Fruit fly (Drosophila melanogaster) whole organism, embryonic: ENCODE data around the gene Atu.

Experiments
- Blimp-1 ChIP-seq: fragments of 200-800 bp; sonication (Bioruptor generic); optimal IDR thresholded peaks from 3 replicates; lab custom pipeline; 2018; ENCODE audit warnings: missing biosample characterization, missing genetic modification characterization, mild to moderate bottlenecking, moderate library complexity, missing genetic modification reagents
- CG11723 ChIP-seq: fragments of 200-800 bp; sonication (Bioruptor generic); optimal IDR thresholded peaks from 2 replicates; lab custom pipeline; 2017; ENCODE audit warnings: missing biosample characterization, mild to moderate bottlenecking, missing genetic modification characterization
- CG12104 ChIP-seq: fragments of 200-800 bp; sonication (Bioruptor generic); optimal IDR thresholded peaks from 3 replicates; lab custom pipeline; 2016; ENCODE audit warnings: missing biosample characterization, missing genetic modification characterization
- CG12769 ChIP-seq: fragments of 200-800 bp; sonication (Bioruptor generic); optimal IDR thresholded peaks from 2 replicates; lab custom pipeline; 2019; ENCODE audit warnings: missing biosample characterization, mild to moderate bottlenecking, missing genetic modification characterization, moderate library complexity
- CG15601 ChIP-seq: fragments of 200-800 bp; sonication (Bioruptor generic); optimal IDR thresholded peaks from 3 replicates; lab custom pipeline; 2019; ENCODE audit warnings: missing biosample characterization, mild to moderate bottlenecking, missing genetic modification characterization, moderate library complexity
- CG1602 ChIP-seq: fragments of 200-800 bp; sonication (Bioruptor generic); optimal IDR thresholded peaks from 3 replicates; lab custom pipeline; 2016; ENCODE audit warnings: missing biosample characterization, missing genetic modification characterization
- CG1603 ChIP-seq: fragments of 200-800 bp; sonication (Bioruptor generic); optimal IDR thresholded peaks from 2 replicates; lab custom pipeline; 2019; ENCODE audit warnings: missing biosample characterization, mild to moderate bottlenecking, missing genetic modification characterization, moderate library complexity
- CG16779 ChIP-seq: fragments of 200-800 bp; sonication (Bioruptor generic); IDR thresholded peaks from 2 replicates; pipeline ENCODE4 v1.3.6; 2022; ENCODE audit warnings: missing biosample characterization, missing genetic modification characterization
- CG17186 ChIP-seq: fragments of 200-800 bp; sonication (Bioruptor generic); optimal IDR thresholded peaks from 3 replicates; lab custom pipeline; 2017; ENCODE audit warnings: missing biosample characterization, missing genetic modification reagents, missing genetic modification characterization
- CG17912 ChIP-seq: fragments of 200-800 bp; sonication (Bioruptor generic); optimal IDR thresholded peaks from 2 replicates; lab custom pipeline; 2018; ENCODE audit warnings: missing biosample characterization, mild to moderate bottlenecking, missing genetic modification characterization
- CG18619 ChIP-seq: fragments of 200-800 bp; sonication (Bioruptor generic); optimal IDR thresholded peaks from 3 replicates; lab custom pipeline; 2017; ENCODE audit warnings: missing biosample characterization, mild to moderate bottlenecking, missing genetic modification characterization
- CG2712 ChIP-seq: fragments of 200-800 bp; optimal IDR thresholded peaks from 3 replicates; lab custom pipeline; 2019; ENCODE audit warnings: missing biosample characterization, mild to moderate bottlenecking, missing genetic modification characterization, moderate library complexity
- CG2889 ChIP-seq: fragments of 200-800 bp; sonication (Bioruptor generic); IDR thresholded peaks from 3 replicates; pipeline ENCODE4 v1.3.6; 2022; ENCODE audit warnings: missing biosample characterization, missing genetic modification characterization
- CG3163 ChIP-seq: fragments of 200-800 bp; sonication (Bioruptor generic); optimal IDR thresholded peaks from 3 replicates; lab custom pipeline; 2016; ENCODE audit warnings: missing biosample characterization, missing genetic modification characterization
- CG33557 ChIP-seq: fragments of 200-800 bp; sonication (Bioruptor generic); optimal IDR thresholded peaks from 2 replicates; lab custom pipeline; 2019; ENCODE audit warnings: missing biosample characterization, mild to moderate bottlenecking, missing genetic modification characterization, moderate library complexity
- CG34422 ChIP-seq: fragments of 200-800 bp; sonication (Bioruptor generic); IDR thresholded peaks from 3 replicates; pipeline ENCODE4 v1.3.6; 2022; ENCODE audit warnings: missing biosample characterization, missing genetic modification characterization
- CG4282 ChIP-seq: fragments of 200-800 bp; sonication (Bioruptor generic); optimal IDR thresholded peaks from 2 replicates; lab custom pipeline; 2016; ENCODE audit warnings: missing biosample characterization, missing genetic modification characterization
- CG43689 ChIP-seq: fragments of 200-800 bp; sonication (Bioruptor generic); IDR thresholded peaks from 2 replicates; pipeline ENCODE4 v1.3.6; 2022; ENCODE audit warnings: missing biosample characterization, missing genetic modification characterization
- CG6654 ChIP-seq: fragments of 200-800 bp; sonication (Bioruptor generic); optimal IDR thresholded peaks from 2 replicates; lab custom pipeline; 2017; ENCODE audit warnings: missing biosample characterization, mild to moderate bottlenecking, missing genetic modification characterization
- CG7786 ChIP-seq: fragments of 200-800 bp; sonication (Bioruptor generic); optimal IDR thresholded peaks from 2 replicates; lab custom pipeline; 2016; ENCODE audit warnings: missing biosample characterization, missing genetic modification characterization
- CG9609 ChIP-seq: fragments of 200-800 bp; sonication (Bioruptor generic); optimal IDR thresholded peaks from 3 replicates; lab custom pipeline; 2016; ENCODE audit warnings: missing biosample characterization, missing genetic modification characterization
- CG9797 ChIP-seq: fragments of 200-800 bp; sonication (Bioruptor generic); optimal IDR thresholded peaks from 3 replicates; lab custom pipeline; 2018; ENCODE audit warnings: missing biosample characterization, mild to moderate bottlenecking, missing genetic modification characterization
- Dp ChIP-seq: fragments of 200-800 bp; sonication (Bioruptor generic); optimal IDR thresholded peaks from 2 replicates; lab custom pipeline; 2018; ENCODE audit warnings: missing biosample characterization, mild to moderate bottlenecking, missing genetic modification characterization, moderate library complexity
- Dref ChIP-seq: fragments of 200-800 bp; sonication (Bioruptor generic); IDR thresholded peaks from 2 replicates; pipeline ENCODE4 v1.3.6; 2022; ENCODE audit warnings: missing biosample characterization, missing genetic modification characterization
- Ets65A ChIP-seq: fragments of 200-800 bp; sonication (Bioruptor generic); peaks from one replicate; lab custom pipeline; 2016; ENCODE audit warnings: missing biosample characterization, missing genetic modification characterization
- HLH3B ChIP-seq: fragments of 200-800 bp; sonication (Bioruptor generic); IDR thresholded peaks from 2 replicates; pipeline ENCODE4 v1.3.6; 2022; ENCODE audit warnings: missing biosample characterization, missing genetic modification characterization
- HmgZ ChIP-seq: fragments of 200-800 bp; sonication (Bioruptor generic); optimal IDR thresholded peaks from 2 replicates; lab custom pipeline; 2018; ENCODE audit warnings: missing biosample characterization, mild to moderate bottlenecking, missing genetic modification characterization
- Lim3 ChIP-seq: fragments of 200-800 bp; sonication (Bioruptor generic); IDR thresholded peaks from 2 replicates; pipeline ENCODE4 v1.3.6; 2022; ENCODE audit warnings: missing biosample characterization, missing genetic modification characterization
- MESR4 ChIP-seq: fragments of 200-800 bp; sonication (Bioruptor generic); optimal IDR thresholded peaks from 2 replicates; lab custom pipeline; 2018; ENCODE audit warnings: missing biosample characterization, mild to moderate bottlenecking, missing genetic modification characterization, moderate library complexity
- Med ChIP-seq: fragments of 200-800 bp; sonication (Bioruptor generic); peaks from one replicate; lab custom pipeline; 2016; ENCODE audit warnings: missing biosample characterization, missing genetic modification characterization, mild to moderate bottlenecking, inconsistent platforms, moderate library complexity
- Myb ChIP-seq: fragments of 200-800 bp; sonication (Bioruptor generic); optimal IDR thresholded peaks from 2 replicates; lab custom pipeline; 2016; ENCODE audit warnings: missing biosample characterization, missing genetic modification characterization
- NC2α ChIP-seq: fragments of 200-800 bp; sonication (Bioruptor generic); optimal IDR thresholded peaks from 2 replicates; lab custom pipeline; 2016; ENCODE audit warnings: missing biosample characterization, missing genetic modification characterization
- Trl ChIP-seq, 3 experiments: fragments of >200 bp in 2 of 3; fragments of 200-800 bp in 1 of 3; sonication (Bioruptor generic) in 1 of 3; optimal IDR thresholded peaks; 2 replicates in 1 of 3; 3 replicates in 2 of 3; lab custom pipeline; 2016 to 2017; ENCODE audit warnings: missing biosample characterization in 1 of 3, missing genetic modification characterization in 1 of 3
- YL-1 ChIP-seq: fragments of 200-800 bp; sonication (Bioruptor generic); optimal IDR thresholded peaks from 3 replicates; lab custom pipeline; 2017; ENCODE audit warnings: missing biosample characterization, mild to moderate bottlenecking, missing genetic modification characterization
- btn ChIP-seq: fragments of 200-800 bp; sonication (Bioruptor generic); optimal IDR thresholded peaks from 2 replicates; lab custom pipeline; 2016; ENCODE audit warnings: missing biosample characterization, missing genetic modification characterization
- cg ChIP-seq: fragments of 200-800 bp; sonication (Bioruptor generic); optimal IDR thresholded peaks from 3 replicates; lab custom pipeline; 2019; ENCODE audit warnings: missing biosample characterization, mild to moderate bottlenecking, missing genetic modification characterization, moderate library complexity
- ci ChIP-seq: fragments of 200-800 bp; sonication (Bioruptor generic); IDR thresholded peaks from 3 replicates; pipeline ENCODE4 v1.3.6; 2022; ENCODE audit warnings: missing biosample characterization, missing genetic modification characterization
- dm ChIP-seq: fragments of 200-800 bp; sonication (Bioruptor generic); optimal IDR thresholded peaks from 3 replicates; lab custom pipeline; 2016; ENCODE audit warnings: missing biosample characterization, missing genetic modification characterization
- dysf ChIP-seq: fragments of 200-800 bp; sonication (Bioruptor generic); IDR thresholded peaks from 3 replicates; pipeline ENCODE4 v1.3.6; 2022; ENCODE audit warnings: missing biosample characterization, missing genetic modification characterization
- fd64A ChIP-seq: fragments of 200-800 bp; sonication (Bioruptor generic); optimal IDR thresholded peaks from 3 replicates; lab custom pipeline; 2018; ENCODE audit warnings: missing biosample characterization, mild to moderate bottlenecking, missing genetic modification characterization
- gfzf ChIP-seq: fragments of 200-800 bp; sonication (Bioruptor generic); optimal IDR thresholded peaks from 2 replicates; lab custom pipeline; 2016; ENCODE audit warnings: missing biosample characterization, mild to moderate bottlenecking, missing genetic modification characterization, moderate library complexity
- hth ChIP-seq: fragments of >200 bp; optimal IDR thresholded peaks from 2 replicates; lab custom pipeline; 2017; ENCODE audit warnings: inconsistent platforms
- jing ChIP-seq: fragments of 200-800 bp; sonication (Bioruptor generic); optimal IDR thresholded peaks from 2 replicates; lab custom pipeline; 2018; ENCODE audit warnings: missing biosample characterization, mild to moderate bottlenecking, missing genetic modification characterization
- pfk ChIP-seq: fragments of 200-800 bp; sonication (Bioruptor generic); optimal IDR thresholded peaks from 2 replicates; lab custom pipeline; 2018; ENCODE audit warnings: missing biosample characterization, mild to moderate bottlenecking, missing genetic modification characterization, moderate library complexity
- scrt ChIP-seq: fragments of 200-800 bp; sonication (Bioruptor generic); optimal IDR thresholded peaks from 2 replicates; lab custom pipeline; 2018; ENCODE audit warnings: missing biosample characterization, mild to moderate bottlenecking, missing genetic modification characterization, moderate library complexity
- sd ChIP-seq: fragments of 200-800 bp; sonication (Bioruptor generic); optimal IDR thresholded peaks from 3 replicates; lab custom pipeline; 2018; ENCODE audit warnings: missing biosample characterization, mild to moderate bottlenecking, missing genetic modification characterization, moderate library complexity
- sens ChIP-seq: fragments of 200-800 bp; sonication (Bioruptor generic); peaks from one replicate; lab custom pipeline; 2016; ENCODE audit warnings: missing biosample characterization, missing genetic modification characterization
- tna ChIP-seq: fragments of 200-800 bp; sonication (Bioruptor generic); IDR thresholded peaks from 2 replicates; pipeline ENCODE4 v1.3.6; 2022; ENCODE audit warnings: missing biosample characterization, missing genetic modification characterization; ENCODE audit not compliant: partially characterized antibody
- toy ChIP-seq: fragments of 200-800 bp; sonication (Bioruptor generic); IDR thresholded peaks from 2 replicates; pipeline ENCODE4 v1.3.6; 2022; ENCODE audit warnings: missing biosample characterization, missing genetic modification characterization
- twi ChIP-seq: fragments of 200-800 bp; optimal IDR thresholded peaks from 2 replicates; lab custom pipeline; 2019; ENCODE audit warnings: missing biosample characterization, mild to moderate bottlenecking, missing genetic modification characterization, moderate library complexity

The Atu gene

dm6 chr3R:5599521-5600360, 13.4 kb upstream of the Atu start (continued):
- TF ChIP-seq CG7786 (no peak), tna (GFP tag; lab: Robert Waterston, UW) (no peak), CG6654 (GFP tag; lab: Kevin White, UChicago) (peak; percentile 53), CG17186 (GFP tag; lab: Kevin White, UChicago) (no peak), sd (tag; lab: Kevin White, UChicago) (no peak), YL-1 (GFP tag; lab: Kevin White, UChicago) (peak; percentile 75), scrt (GFP tag; lab: Kevin White, UChicago) (peak; percentile 86), gfzf (peak; percentile 58), dm (GFP tag; lab: Kevin White, UChicago) (peak; percentile 98), CG2889 (GFP tag; lab: Robert Waterston, UW) (no peak), Trl (optimal IDR thresholded peaks at IDR 0.05; lab: Kevin White, UChicago) (peak in 1 of 2 experiments; percentile 33), Trl (GFP tag; optimal IDR thresholded peaks at IDR 0.05; lab: Kevin White, UChicago) (no peak), CG2712 (tag; lab: Kevin White, UChicago) (peak; percentile 27), CG17912 (GFP tag; lab: Kevin White, UChicago) (peak; percentile 61), CG1602 (GFP tag; lab: Kevin White, UChicago) (no peak), Med (GFP tag; lab: Kevin White, UChicago) (peak; percentile 70), CG33557 (no peak), CG4282 (GFP tag; lab: Kevin White, UChicago) (peak; percentile 43), MESR4 (GFP tag; lab: Kevin White, UChicago) (no peak), CG12769 (tag; lab: Kevin White, UChicago) (peak; percentile 24), Blimp-1 (GFP tag; lab: Kevin White, UChicago) (no peak), CG15601 (tag; lab: Kevin White, UChicago) (no peak), Dp (GFP tag; lab: Kevin White, UChicago) (no peak), HLH3B (GFP tag; lab: Robert Waterston, UW) (no peak), CG9797 (GFP tag; lab: Kevin White, UChicago) (peak; percentile 62), CG1603 (tag; lab: Kevin White, UChicago) (peak; percentile 22), HmgZ (peak; percentile 13), CG16779 (GFP tag; lab: Robert Waterston, UW) (no peak), sens (GFP tag; lab: Kevin White, UChicago) (peak; percentile 35), pfk (GFP tag; lab: Kevin White, UChicago) (peak; percentile 3), jing (GFP tag; lab: Kevin White, UChicago) (no peak), toy (GFP tag; lab: Robert Waterston, UW) (no peak), CG18619 (GFP tag; lab: Kevin White, UChicago) (no peak), dysf (no peak), fd64A (no peak), CG12104 (GFP tag; lab: Kevin White, UChicago) (no peak), hth (lab: Kevin White, UChicago) (no peak), CG43689 (GFP tag; lab: Robert Waterston, UW) (no peak), Dref (GFP tag; lab: Robert Waterston, UW) (no peak), btn (GFP tag; lab: Kevin White, UChicago) (no peak), Lim3 (GFP tag; lab: Robert Waterston, UW) (no peak), CG11723 (no peak), twi (peak; percentile 8), CG34422 (GFP tag; lab: Robert Waterston, UW) (no peak), Myb (no peak), NC2α (GFP tag; lab: Kevin White, UChicago) (no peak), CG3163 (GFP tag; lab: Kevin White, UChicago) (peak; percentile 13), Ets65A (GFP tag; lab: Kevin White, UChicago) (no peak), CG9609 (GFP tag; lab: Kevin White, UChicago) (no peak), cg (peak; percentile 76), ci (GFP tag; lab: Robert Waterston, UW) (no peak)
